Fruit fly (Drosophila melanogaster) whole organism: ENCODE measurements around the gene CG5849.

Experiments used
- CG8478 ChIP-seq: fragments of >200 bp; optimal IDR thresholded peaks from 2 replicates; lab custom pipeline; 2018; ENCODE audit warnings: inconsistent platforms
- Dll ChIP-seq: fragments of >200 bp; optimal IDR thresholded peaks from 2 replicates; lab custom pipeline; 2017
- EcR ChIP-seq, 2 experiments: fragments of >200 bp; optimal IDR thresholded peaks; 2 replicates each; lab custom pipeline; 2017; ENCODE audit warnings: missing biosample characterization in 2 of 2, missing genetic modification characterization in 2 of 2, missing genetic modification reagents in 2 of 2
- pan ChIP-seq: fragments of >200 bp; optimal IDR thresholded peaks from 2 replicates; lab custom pipeline; 2017
- psq ChIP-seq: fragments of >200 bp; optimal IDR thresholded peaks from 2 replicates; lab custom pipeline; 2017
- usp ChIP-seq: fragments of >200 bp; optimal IDR thresholded peaks from 2 replicates; lab custom pipeline; 2017; ENCODE audit warnings: missing biosample characterization, missing genetic modification characterization, mixed read lengths

The CG5849 gene

dm6 chr3R:21739750-21740319 lies at the start of gene CG5849:
Gene CG5849 (plus strand): TSS chr3R:21740105.
- TF ChIP-seq CG8478 (lab: Kevin White, UChicago) (no peak), pan (lab: Kevin White, UChicago) (no peak), usp (no peak), Dll (lab: Kevin White, UChicago) (no peak), EcR (GFP tag; optimal IDR thresholded peaks at IDR 0.05; lab: Kevin White, UChicago) (no peak), psq (lab: Kevin White, UChicago) (no peak)

- no peak for TF ChIP-seq pan (lab: Kevin White, UChicago)
- TF ChIP-seq usp = no peak
- no peak for TF ChIP-seq psq (lab: Kevin White, UChicago)
- TF ChIP-seq CG8478 (lab: Kevin White, UChicago) = no peak
- TF ChIP-seq Dll (lab: Kevin White, UChicago) = no peak
- TF ChIP-seq EcR (GFP tag; optimal IDR thresholded peaks at IDR 0.05; lab: Kevin White, UChicago) = no peak
Observed at dm6 chr3R:21691114-21691513, 48.8 kb upstream of the CG5849 start.

dm6 chr3R:21693110-21693672 lies 46.7 kb upstream of the CG5849 start:
- TF ChIP-seq Dll (lab: Kevin White, UChicago) = no peak
- TF ChIP-seq EcR (GFP tag; optimal IDR thresholded peaks at IDR 0.05; lab: Kevin White, UChicago) = no peak
- no peak for TF ChIP-seq psq (lab: Kevin White, UChicago)
- TF ChIP-seq CG8478 (lab: Kevin White, UChicago) = no peak
- no peak for TF ChIP-seq usp
- TF ChIP-seq pan (lab: Kevin White, UChicago) = no peak

- TF ChIP-seq CG8478 (lab: Kevin White, UChicago) (no peak), usp (no peak), Dll (lab: Kevin White, UChicago) (no peak), EcR (GFP tag; optimal IDR thresholded peaks at IDR 0.05; lab: Kevin White, UChicago) (no peak), psq (lab: Kevin White, UChicago) (no peak), pan (lab: Kevin White, UChicago) (no peak)
Observed at dm6 chr3R:21698895-21699300, 41.0 kb upstream of the CG5849 start.

- no peak for TF ChIP-seq EcR (GFP tag; optimal IDR thresholded peaks at IDR 0.05; lab: Kevin White, UChicago)
- TF ChIP-seq usp = no peak
- no peak for TF ChIP-seq pan (lab: Kevin White, UChicago)
- TF ChIP-seq psq (lab: Kevin White, UChicago) = no peak
- no peak for TF ChIP-seq CG8478 (lab: Kevin White, UChicago)
- TF ChIP-seq Dll (lab: Kevin White, UChicago) = no peak
Observed at dm6 chr3R:21700458-21700857, 39.4 kb upstream of the CG5849 start.

- TF ChIP-seq psq (lab: Kevin White, UChicago) (no peak), pan (lab: Kevin White, UChicago) (no peak), CG8478 (lab: Kevin White, UChicago) (no peak), usp (no peak), Dll (lab: Kevin White, UChicago) (no peak), EcR (GFP tag; optimal IDR thresholded peaks at IDR 0.05; lab: Kevin White, UChicago) (no peak)
Observed at dm6 chr3R:21701529-21701928, 38.4 kb upstream of the CG5849 start.

dm6 chr3R:21703346-21703745 lies 36.6 kb upstream of the CG5849 start:
- TF ChIP-seq usp (no peak), Dll (lab: Kevin White, UChicago) (no peak), psq (lab: Kevin White, UChicago) (no peak), EcR (GFP tag; optimal IDR thresholded peaks at IDR 0.05; lab: Kevin White, UChicago) (no peak), CG8478 (lab: Kevin White, UChicago) (no peak), pan (lab: Kevin White, UChicago) (no peak)

- TF ChIP-seq pan (lab: Kevin White, UChicago) = no peak
- TF ChIP-seq psq (lab: Kevin White, UChicago) = no peak
Observed at dm6 chr3R:21704439-21704838, 35.5 kb upstream of the CG5849 start.

dm6 chr3R:21719420-21719933 lies 20.4 kb upstream of the CG5849 start, which contains the start of gene CG31176:
Gene CG31176 (minus strand): TSS chr3R:21719660.
- TF ChIP-seq pan (lab: Kevin White, UChicago) = no peak
- TF ChIP-seq CG8478 (lab: Kevin White, UChicago) = no peak
- TF ChIP-seq EcR (GFP tag; optimal IDR thresholded peaks at IDR 0.05; lab: Kevin White, UChicago) = no peak
- no peak for TF ChIP-seq Dll (lab: Kevin White, UChicago)
- no peak for TF ChIP-seq psq (lab: Kevin White, UChicago)
- no peak for TF ChIP-seq usp

- no peak for TF ChIP-seq psq (lab: Kevin White, UChicago)
- TF ChIP-seq Dll (lab: Kevin White, UChicago) = no peak
Observed at dm6 chr3R:21719934-21720431, 19.9 kb upstream of the CG5849 start.

- TF ChIP-seq usp = no peak
- no peak for TF ChIP-seq EcR (GFP tag; optimal IDR thresholded peaks at IDR 0.05; lab: Kevin White, UChicago)
- no peak for TF ChIP-seq Dll (lab: Kevin White, UChicago)
- no peak for TF ChIP-seq pan (lab: Kevin White, UChicago)
- TF ChIP-seq psq (lab: Kevin White, UChicago) = no peak
- TF ChIP-seq CG8478 (lab: Kevin White, UChicago) = no peak
Observed at dm6 chr3R:21722457-21722856, 17.4 kb upstream of the CG5849 start.

- TF ChIP-seq pan (lab: Kevin White, UChicago) = no peak
- TF ChIP-seq CG8478 (lab: Kevin White, UChicago) = no peak
- TF ChIP-seq Dll (lab: Kevin White, UChicago) = no peak
- no peak for TF ChIP-seq psq (lab: Kevin White, UChicago)
- peak in 1 of 2 experiments; percentile 53 for TF ChIP-seq EcR (GFP tag; optimal IDR thresholded peaks at IDR 0.05; lab: Kevin White, UChicago)
- TF ChIP-seq usp = no peak
Observed at dm6 chr3R:21726593-21726992, 13.3 kb upstream of the CG5849 start.
